Fruit fly (Drosophila melanogaster): Measurements from ENCODE around the gene CG42784.

- TF ChIP-seq psq (optimal IDR thresholded peaks at IDR 0.05) (no peak), usp (GFP tag; optimal IDR thresholded peaks at IDR 0.05) (no peak), CG8478 (optimal IDR thresholded peaks at IDR 0.05) (no peak), pan (optimal IDR thresholded peaks at IDR 0.05) (no peak)
These were observed 130.4 kb downstream of the CG42784 start for dm6 chr2L:13545678-13546077.
